1 fruit fly cellular context compared by ENCODE assay signal in genomic region chr3R:29981479-29981878, dm6.
TF ChIP-seq lines count a peak whose summit lies in the region.

No protein-coding gene starts in this region.

TF ChIP-seq in whole organism, prepupa, 60 proteins besides CTCF, POLR2A, EP300 and RAD21 (continued from another document):
- TF ChIP-seq Eip75B (GFP tag; optimal IDR thresholded peaks at IDR 0.05; lab: Kevin White, UChicago) (peak; percentile 11), lz (GFP tag; optimal IDR thresholded peaks at IDR 0.05; lab: Kevin White, UChicago) (peak; percentile 26), Sox102F (GFP tag; optimal IDR thresholded peaks at IDR 0.05; lab: Kevin White, UChicago) (peak; percentile 49), CG11902 (GFP tag; optimal IDR thresholded peaks at IDR 0.05; lab: Kevin White, UChicago) (no peak), pdm3 (GFP tag; optimal IDR thresholded peaks at IDR 0.05; lab: Kevin White, UChicago) (peak; percentile 22), topi (GFP tag; optimal IDR thresholded peaks at IDR 0.05; lab: Kevin White, UChicago) (peak; percentile 25), CG9139 (GFP tag; optimal IDR thresholded peaks at IDR 0.05; lab: Kevin White, UChicago) (no peak), eg (GFP tag; IDR thresholded peaks at IDR 0.05; lab: Robert Waterston, UW) (peak; percentile 21; the same call in 1 of the 3 replicates), Hr4 (GFP tag; optimal IDR thresholded peaks at IDR 0.05; lab: Kevin White, UChicago) (peak; percentile 20), svp (GFP tag; lab: Kevin White, UChicago) (peak; percentile 79), CG8119 (GFP tag; IDR thresholded peaks at IDR 0.05; lab: Robert Waterston, UW) (peak; percentile 39), CG11762 (GFP tag; optimal IDR thresholded peaks at IDR 0.05; lab: Kevin White, UChicago; ENCODE audit: insufficient read depth) (peak; percentile 33), CG3919 (GFP tag; optimal IDR thresholded peaks at IDR 0.05; lab: Kevin White, UChicago) (peak; percentile 32), Sox14 (GFP tag; optimal IDR thresholded peaks at IDR 0.05; lab: Kevin White, UChicago) (peak; percentile 24), CG6808 (GFP tag; optimal IDR thresholded peaks at IDR 0.05; lab: Kevin White, UChicago) (no peak)
